Worm (Caenorhabditis elegans) whole organism, early embryonic: ENCODE data around the gene C39D10.11.

Experiments used
- B0310.2 ChIP-seq: sonication (generic microtip); optimal IDR thresholded peaks from 2 replicates; lab custom pipeline; 2016; ENCODE audit warnings: mild to moderate bottlenecking, missing genetic modification characterization, missing compliant biosample characterization
- aly-1 ChIP-seq: sonication (generic microtip); optimal IDR thresholded peaks from 2 replicates; lab custom pipeline; 2016; ENCODE audit warnings: missing genetic modification characterization, missing compliant biosample characterization
- ama-1 ChIP-seq: fragments of 150-350 bp; optimal IDR thresholded peaks from 2 replicates; lab custom pipeline; 2014
- ceh-13 ChIP-seq: fragments of 200-800 bp; sonication (Bioruptor generic); optimal IDR thresholded peaks from 2 replicates; lab custom pipeline; 2018; ENCODE audit warnings: mild to moderate bottlenecking, missing genetic modification characterization, missing compliant biosample characterization
- ceh-36 ChIP-seq: sonication (generic microtip); optimal IDR thresholded peaks from 2 replicates; lab custom pipeline; 2016; ENCODE audit warnings: missing genetic modification characterization, inconsistent platforms, missing compliant biosample characterization
- ets-7 ChIP-seq: sonication (generic microtip); optimal IDR thresholded peaks from 2 replicates; lab custom pipeline; 2016; ENCODE audit warnings: missing genotype, missing genetic modification characterization, missing compliant biosample characterization
- flt-1 ChIP-seq: fragments of 200-800 bp; sonication (Bioruptor generic); IDR thresholded peaks from 2 replicates; pipeline ENCODE4 v1.3.6; 2022; ENCODE audit warnings: missing genetic modification characterization, missing compliant biosample characterization
- hmbx-1 ChIP-seq: sonication (generic microtip); optimal IDR thresholded peaks from 2 replicates; lab custom pipeline; 2016; ENCODE audit warnings: mild to moderate bottlenecking, missing genetic modification characterization, missing compliant biosample characterization
- hmg-4 ChIP-seq: fragments of 200-800 bp; sonication (Bioruptor generic); optimal IDR thresholded peaks from 2 replicates; lab custom pipeline; 2018; ENCODE audit warnings: mild to moderate bottlenecking, missing genetic modification characterization, missing compliant biosample characterization
- scrt-1 ChIP-seq: fragments of 200-800 bp; sonication (Bioruptor generic); IDR thresholded peaks from 2 replicates; pipeline ENCODE4 v1.3.6; 2022; ENCODE audit warnings: missing genetic modification characterization, missing compliant biosample characterization
- sea-1 ChIP-seq: fragments of 200-800 bp; sonication (Bioruptor generic); conservative IDR thresholded peaks from 2 replicates; pipeline ENCODE4 v1.3.6; 2022; ENCODE audit warnings: missing genetic modification characterization, missing compliant biosample characterization
- tbx-37 ChIP-seq: fragments of 200-800 bp; sonication (Bioruptor generic); conservative IDR thresholded peaks from 2 replicates; pipeline ENCODE4 v1.3.6; 2022; ENCODE audit warnings: missing genetic modification reagents, missing genetic modification characterization, missing compliant biosample characterization
- tra-4 ChIP-seq: sonication (generic microtip); optimal IDR thresholded peaks from 2 replicates; lab custom pipeline; 2017; ENCODE audit warnings: missing genetic modification characterization, missing compliant biosample characterization

DNA sequence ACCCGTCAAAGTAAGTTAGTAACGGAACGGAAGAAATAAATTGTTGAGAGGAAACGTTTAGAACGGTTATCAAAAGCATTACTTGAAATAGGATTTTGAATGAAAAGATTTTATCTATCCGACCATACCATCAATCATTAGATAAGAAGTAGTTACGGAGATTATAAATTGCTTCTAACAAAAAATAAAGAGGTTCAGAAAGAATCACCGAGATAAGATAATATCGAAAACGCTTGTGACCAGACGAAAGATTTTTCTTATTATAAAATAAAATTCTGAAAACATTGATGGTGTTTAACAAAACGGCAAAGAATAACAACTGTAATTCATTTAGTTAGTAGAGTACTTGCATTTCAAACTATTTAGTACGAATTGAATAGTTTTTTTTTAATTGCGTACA is 22.2 kb upstream of the C39D10.11 start, which contains the start of gene C39D10.8:
- TF ChIP-seq tra-4 (tag; lab: Kevin White, UChicago) (no peak), sea-1 (GFP tag; lab: Robert Waterston, UW) (no peak), ama-1 (lab: Kevin White, UChicago) (no peak), B0310.2 (tag; lab: Kevin White, UChicago) (no peak), ceh-13 (GFP tag; lab: Kevin White, UChicago) (no peak), hmg-4 (GFP tag; lab: Kevin White, UChicago) (no peak), ets-7 (tag; lab: Kevin White, UChicago) (no peak), tbx-37 (no peak), scrt-1 (GFP tag; lab: Robert Waterston, UW) (no peak), ceh-36 (tag; lab: Kevin White, UChicago) (no peak), hmbx-1 (tag; lab: Kevin White, UChicago) (no peak), flt-1 (GFP tag; lab: Robert Waterston, UW) (no peak), aly-1 (no peak)
